Fruit fly (Drosophila melanogaster) whole organism, embryonic: ENCODE data around the gene Syx13.
A peak's percentile ranks its signal among the peaks of the same experiment; 100 is the strongest.

ENCODE experiments used
- Atf3 ChIP-seq: fragments of 200-800 bp; sonication (Bioruptor generic); optimal IDR thresholded peaks from 3 replicates; lab custom pipeline; 2016; ENCODE audit warnings: missing biosample characterization, missing genetic modification characterization
- BEAF-32 ChIP-seq: fragments of 200-800 bp; sonication (Bioruptor generic); optimal IDR thresholded peaks from 3 replicates; lab custom pipeline; 2017; ENCODE audit warnings: missing biosample characterization, missing genetic modification characterization, mild to moderate bottlenecking, moderate library complexity, missing genetic modification reagents
- Bteb2 ChIP-seq: fragments of 200-800 bp; sonication (Bioruptor generic); optimal IDR thresholded peaks from 2 replicates; lab custom pipeline; 2016; ENCODE audit warnings: missing biosample characterization, missing genetic modification characterization
- CG10147 ChIP-seq: fragments of 200-800 bp; sonication (Bioruptor generic); optimal IDR thresholded peaks from 2 replicates; lab custom pipeline; 2019; ENCODE audit warnings: missing biosample characterization, mild to moderate bottlenecking, missing genetic modification characterization, moderate library complexity
- CG10274 ChIP-seq: fragments of 200-800 bp; sonication (Bioruptor generic); optimal IDR thresholded peaks from 3 replicates; lab custom pipeline; 2017; ENCODE audit warnings: missing biosample characterization, mild to moderate bottlenecking, missing genetic modification characterization
- CG12155 ChIP-seq: fragments of 200-800 bp; sonication (Bioruptor generic); optimal IDR thresholded peaks from 3 replicates; lab custom pipeline; 2016; ENCODE audit warnings: missing biosample characterization, missing genetic modification characterization
- CG12659 ChIP-seq: fragments of 200-800 bp; sonication (Bioruptor generic); optimal IDR thresholded peaks from 3 replicates; lab custom pipeline; 2017; ENCODE audit warnings: mild to moderate bottlenecking, missing biosample characterization, missing genetic modification reagents, missing genetic modification characterization
- CG13624 ChIP-seq: fragments of 200-800 bp; sonication (Bioruptor generic); optimal IDR thresholded peaks from 2 replicates; lab custom pipeline; 2016; ENCODE audit warnings: missing biosample characterization, missing genetic modification characterization
- CG14050 ChIP-seq: fragments of 200-800 bp; sonication (Bioruptor generic); IDR thresholded peaks from 3 replicates; pipeline ENCODE4 v1.3.6; 2022; ENCODE audit warnings: missing biosample characterization, missing genetic modification characterization
- CG1603 ChIP-seq: fragments of 200-800 bp; sonication (Bioruptor generic); optimal IDR thresholded peaks from 2 replicates; lab custom pipeline; 2019; ENCODE audit warnings: missing biosample characterization, mild to moderate bottlenecking, missing genetic modification characterization, moderate library complexity
- CG16815 ChIP-seq: fragments of 200-800 bp; sonication (Bioruptor generic); optimal IDR thresholded peaks from 3 replicates; lab custom pipeline; 2017; ENCODE audit warnings: missing biosample characterization, mild to moderate bottlenecking, missing genetic modification characterization
- CG17359 ChIP-seq: fragments of 200-800 bp; sonication (Bioruptor generic); optimal IDR thresholded peaks from 3 replicates; lab custom pipeline; 2018; ENCODE audit warnings: missing biosample characterization, mild to moderate bottlenecking, missing genetic modification characterization, moderate library complexity
- CG31388 ChIP-seq: fragments of 200-800 bp; sonication (Bioruptor generic); optimal IDR thresholded peaks from 2 replicates; lab custom pipeline; 2016; ENCODE audit warnings: missing biosample characterization, missing genetic modification characterization
- CG4404 ChIP-seq: fragments of 200-800 bp; sonication (Bioruptor generic); IDR thresholded peaks from 2 replicates; pipeline ENCODE4 v1.3.6; 2022; ENCODE audit warnings: missing biosample characterization, missing genetic modification characterization
- CG5953 ChIP-seq: fragments of 200-800 bp; sonication (Bioruptor generic); IDR thresholded peaks from 2 replicates; pipeline ENCODE4 v1.3.6; 2022; ENCODE audit warnings: missing biosample characterization, missing genetic modification characterization
- CG6854 ChIP-seq: fragments of 200-800 bp; sonication (Bioruptor generic); optimal IDR thresholded peaks from 3 replicates; lab custom pipeline; 2017; ENCODE audit warnings: missing biosample characterization, mild to moderate bottlenecking, missing genetic modification characterization
- Dll ChIP-seq: fragments of 200-800 bp; sonication (Bioruptor generic); IDR thresholded peaks from 4 replicates; pipeline ENCODE4 v1.3.6; 2022; ENCODE audit warnings: missing biosample characterization, missing genetic modification characterization; ENCODE audit not compliant: partially characterized antibody
- Fer2 ChIP-seq: fragments of 200-800 bp; sonication (Bioruptor generic); optimal IDR thresholded peaks from 2 replicates; lab custom pipeline; 2018; ENCODE audit warnings: missing biosample characterization, mild to moderate bottlenecking, missing genetic modification characterization, moderate library complexity
- HLH3B ChIP-seq: fragments of 200-800 bp; sonication (Bioruptor generic); IDR thresholded peaks from 2 replicates; pipeline ENCODE4 v1.3.6; 2022; ENCODE audit warnings: missing biosample characterization, missing genetic modification characterization
- Myb ChIP-seq: fragments of 200-800 bp; sonication (Bioruptor generic); optimal IDR thresholded peaks from 2 replicates; lab custom pipeline; 2016; ENCODE audit warnings: missing biosample characterization, missing genetic modification characterization
- NFAT ChIP-seq: fragments of 200-800 bp; sonication (Bioruptor generic); IDR thresholded peaks from 2 replicates; pipeline ENCODE4 v1.3.6; 2022; ENCODE audit warnings: missing biosample characterization, missing genetic modification characterization
- Opbp ChIP-seq: fragments of 200-800 bp; sonication (Bioruptor generic); IDR thresholded peaks from 3 replicates; pipeline ENCODE4 v1.3.6; 2022; ENCODE audit warnings: missing biosample characterization, missing genetic modification characterization; ENCODE audit not compliant: partially characterized antibody
- Trl ChIP-seq, 3 experiments: fragments of >200 bp in 2 of 3; fragments of 200-800 bp in 1 of 3; sonication (Bioruptor generic) in 1 of 3; optimal IDR thresholded peaks; 2 replicates in 1 of 3; 3 replicates in 2 of 3; lab custom pipeline; 2016 to 2017; ENCODE audit warnings: missing biosample characterization in 1 of 3, missing genetic modification characterization in 1 of 3
- amos ChIP-seq: fragments of 200-800 bp; sonication (Bioruptor generic); IDR thresholded peaks from 2 replicates; pipeline ENCODE4 v1.3.6; 2022; ENCODE audit warnings: missing biosample characterization, missing genetic modification characterization; ENCODE audit not compliant: partially characterized antibody
- aop ChIP-seq: fragments of 200-800 bp; sonication (Bioruptor generic); IDR thresholded peaks from 2 replicates; pipeline ENCODE4 v1.3.6; 2022; ENCODE audit warnings: missing biosample characterization, missing genetic modification characterization
- az2 ChIP-seq: fragments of 200-800 bp; sonication (Bioruptor generic); optimal IDR thresholded peaks from 3 replicates; lab custom pipeline; 2016; ENCODE audit warnings: missing biosample characterization, missing genetic modification characterization
- cad ChIP-seq: fragments of >200 bp; optimal IDR thresholded peaks from 2 replicates; lab custom pipeline; 2017; ENCODE audit warnings: missing biosample characterization, missing genetic modification characterization
- chinmo ChIP-seq: fragments of 200-800 bp; sonication (Bioruptor generic); IDR thresholded peaks from 4 replicates; pipeline ENCODE4 v1.3.6; 2022; ENCODE audit warnings: missing biosample characterization, missing genetic modification characterization; ENCODE audit not compliant: partially characterized antibody
- dpn ChIP-seq, 2 experiments: fragments of 200-800 bp; sonication (Bioruptor generic); optimal IDR thresholded peaks; 3 replicates each; lab custom pipeline; 2016; ENCODE audit warnings: missing biosample characterization in 2 of 2, missing genetic modification characterization in 2 of 2
- ems ChIP-seq: fragments of 200-800 bp; sonication (Bioruptor generic); optimal IDR thresholded peaks from 3 replicates; lab custom pipeline; 2016; ENCODE audit warnings: missing biosample characterization, missing genetic modification characterization
- eve ChIP-seq, 2 experiments: fragments of >200 bp; optimal IDR thresholded peaks; 2 replicates each; lab custom pipeline; 2017; ENCODE audit warnings: missing biosample characterization in 2 of 2, missing genetic modification characterization in 2 of 2
- fu2 ChIP-seq: fragments of 200-800 bp; sonication (Bioruptor generic); optimal IDR thresholded peaks from 2 replicates; lab custom pipeline; 2016; ENCODE audit warnings: missing biosample characterization, missing genetic modification characterization
- gsb ChIP-seq: fragments of 200-800 bp; sonication (Bioruptor generic); IDR thresholded peaks from 2 replicates; pipeline ENCODE4 v1.3.6; 2022; ENCODE audit warnings: missing biosample characterization, missing genetic modification characterization
- ind ChIP-seq: fragments of 200-800 bp; sonication (Bioruptor generic); optimal IDR thresholded peaks from 3 replicates; lab custom pipeline; 2016; ENCODE audit warnings: missing biosample characterization, missing genetic modification characterization
- lab ChIP-seq: fragments of 200-800 bp; sonication (Bioruptor generic); optimal IDR thresholded peaks from 3 replicates; lab custom pipeline; 2017; ENCODE audit warnings: missing biosample characterization, missing genetic modification characterization, mild to moderate bottlenecking, moderate library complexity, missing genetic modification reagents
- mirr ChIP-seq: fragments of 200-800 bp; sonication (Bioruptor generic); optimal IDR thresholded peaks from 3 replicates; lab custom pipeline; 2018; ENCODE audit warnings: missing biosample characterization, mild to moderate bottlenecking, missing genetic modification characterization
- mld ChIP-seq: fragments of 200-800 bp; sonication (Bioruptor generic); IDR thresholded peaks from 3 replicates; pipeline ENCODE4 v1.3.6; 2022; ENCODE audit warnings: missing biosample characterization, missing genetic modification characterization; ENCODE audit not compliant: partially characterized antibody
- nerfin-2 ChIP-seq: fragments of 200-800 bp; sonication (Bioruptor generic); IDR thresholded peaks from 2 replicates; pipeline ENCODE4 v1.3.6; 2022; ENCODE audit warnings: missing biosample characterization, missing genetic modification characterization; ENCODE audit not compliant: partially characterized antibody
- oc ChIP-seq: fragments of 200-800 bp; sonication (Bioruptor generic); optimal IDR thresholded peaks from 2 replicates; lab custom pipeline; 2018; ENCODE audit warnings: missing biosample characterization, mild to moderate bottlenecking, missing genetic modification characterization, moderate library complexity
- pfk ChIP-seq: fragments of 200-800 bp; sonication (Bioruptor generic); optimal IDR thresholded peaks from 2 replicates; lab custom pipeline; 2018; ENCODE audit warnings: missing biosample characterization, mild to moderate bottlenecking, missing genetic modification characterization, moderate library complexity
- phol ChIP-seq: fragments of 200-800 bp; sonication (Bioruptor generic); optimal IDR thresholded peaks from 3 replicates; lab custom pipeline; 2018; ENCODE audit warnings: missing biosample characterization, mild to moderate bottlenecking, missing genetic modification characterization, moderate library complexity
- rib ChIP-seq: fragments of 200-800 bp; sonication (Bioruptor generic); IDR thresholded peaks from 2 replicates; pipeline ENCODE4 v1.3.6; 2022; ENCODE audit warnings: missing biosample characterization, missing genetic modification characterization
- sim ChIP-seq: fragments of 200-800 bp; sonication (Bioruptor generic); IDR thresholded peaks from 2 replicates; pipeline ENCODE4 v1.3.6; 2022; ENCODE audit warnings: missing biosample characterization, missing genetic modification characterization
- sr ChIP-seq: fragments of 200-800 bp; sonication (Bioruptor generic); IDR thresholded peaks from 3 replicates; pipeline ENCODE4 v1.3.6; 2022; ENCODE audit warnings: missing biosample characterization, missing genetic modification characterization
- stwl ChIP-seq: fragments of 200-800 bp; sonication (Bioruptor generic); optimal IDR thresholded peaks from 3 replicates; lab custom pipeline; 2018; ENCODE audit warnings: missing biosample characterization, mild to moderate bottlenecking, missing genetic modification characterization, moderate library complexity
- trh ChIP-seq: fragments of 200-800 bp; sonication (Bioruptor generic); optimal IDR thresholded peaks from 2 replicates; lab custom pipeline; 2016; ENCODE audit warnings: missing biosample characterization, missing genetic modification characterization
- usp ChIP-seq: fragments of >200 bp; optimal IDR thresholded peaks from 2 replicates; lab custom pipeline; 2017; ENCODE audit warnings: missing biosample characterization, missing genetic modification characterization
- vfl ChIP-seq: fragments of 200-800 bp; sonication (Bioruptor generic); optimal IDR thresholded peaks from 2 replicates; lab custom pipeline; 2016; ENCODE audit warnings: missing biosample characterization, missing genetic modification characterization
- z ChIP-seq: fragments of 200-800 bp; sonication (Bioruptor generic); IDR thresholded peaks from 3 replicates; pipeline ENCODE4 v1.3.6; 2022; ENCODE audit warnings: missing biosample characterization, missing genetic modification characterization

Gene Syx13

DNA sequence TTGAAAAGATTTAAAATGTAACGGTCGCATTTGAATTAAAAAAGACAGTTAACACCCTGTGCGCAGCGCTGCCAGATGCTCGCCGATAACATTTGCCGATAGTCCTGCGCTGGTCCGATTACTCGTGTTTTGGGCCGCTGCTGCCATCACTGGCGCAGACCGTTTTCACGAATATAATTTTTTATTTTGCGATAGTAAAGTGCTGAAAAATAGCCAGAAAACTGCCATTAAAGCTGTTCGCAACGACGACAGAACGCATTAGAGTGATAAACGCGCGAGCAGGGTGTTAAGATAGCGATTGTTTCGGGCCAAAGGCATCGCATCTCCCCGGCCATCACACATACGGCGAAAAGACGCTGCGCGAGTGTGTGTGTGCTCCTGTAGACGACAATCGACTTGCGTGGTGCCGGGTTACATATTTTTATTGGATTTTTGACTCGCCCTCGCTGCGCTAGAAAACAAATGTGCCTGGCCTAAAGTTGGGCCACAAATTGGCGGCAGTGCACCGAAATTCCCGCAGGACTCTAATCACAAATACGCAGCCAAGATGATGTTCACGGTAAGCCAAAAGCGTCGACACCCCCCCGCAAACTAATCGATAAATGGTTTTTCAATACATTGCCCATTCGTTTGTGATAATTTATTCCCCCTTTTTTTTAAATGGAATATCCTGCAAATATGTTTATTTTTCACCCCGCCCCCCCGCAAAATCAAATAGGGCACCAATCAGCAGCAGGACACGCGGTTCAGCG is 7.4 kb upstream of the Syx13 start, which contains the start of gene Srrm1 (continued):
- peak; percentile 69; the same call in 1 of the 4 replicates for TF ChIP-seq chinmo
- TF ChIP-seq CG1603: peak; percentile 69
- TF ChIP-seq gsb (GFP tag; lab: Robert Waterston, UW): no peak
- TF ChIP-seq Myb: peak; percentile 100
- TF ChIP-seq CG17359: no peak
- no peak for TF ChIP-seq CG10274 (GFP tag; lab: Kevin White, UChicago)
- TF ChIP-seq rib (GFP tag; lab: Robert Waterston, UW): no peak
- TF ChIP-seq CG4404 (GFP tag; lab: Robert Waterston, UW): no peak
- TF ChIP-seq mld: peak; percentile 86; the same call in 2 of the 3 replicates
- peak; percentile 75 for TF ChIP-seq CG13624 (GFP tag; lab: Kevin White, UChicago)
- peak; percentile 53 for TF ChIP-seq oc (tag; lab: Kevin White, UChicago)
- no peak for TF ChIP-seq sim (GFP tag; lab: Robert Waterston, UW)
- peak; percentile 20 for TF ChIP-seq Bteb2
- TF ChIP-seq az2: peak; percentile 16
- TF ChIP-seq HLH3B (GFP tag; lab: Robert Waterston, UW): no peak
- TF ChIP-seq phol (tag; lab: Kevin White, UChicago): peak; percentile 56
- peak; percentile 41; the same call in 1 of the 2 replicates for TF ChIP-seq NFAT (GFP tag; lab: Robert Waterston, UW)
- TF ChIP-seq usp (GFP tag; lab: Kevin White, UChicago): no peak
- no peak for TF ChIP-seq aop
- TF ChIP-seq CG14050 (GFP tag; lab: Robert Waterston, UW): no peak
- TF ChIP-seq CG12659 (GFP tag; lab: Kevin White, UChicago): peak; percentile 83
- no peak for TF ChIP-seq CG10147 (GFP tag; lab: Kevin White, UChicago)
- peak; percentile 90 for TF ChIP-seq Dll
- TF ChIP-seq CG6854 (GFP tag; lab: Kevin White, UChicago): no peak
- TF ChIP-seq nerfin-2: peak; percentile 79
- peak; percentile 97 for TF ChIP-seq BEAF-32 (GFP tag; lab: Kevin White, UChicago)
- peak; percentile 49 to 60 for TF ChIP-seq dpn (GFP tag; optimal IDR thresholded peaks at IDR 0.05; lab: Kevin White, UChicago)
- TF ChIP-seq Opbp (GFP tag; lab: Robert Waterston, UW): peak; percentile 93
- peak; percentile 35 for TF ChIP-seq lab
- peak; percentile 41 for TF ChIP-seq ind
- peak; percentile 58 for TF ChIP-seq stwl (tag; lab: Kevin White, UChicago)
- TF ChIP-seq pfk: peak; percentile 25
- 0 out of 2 replicates have a peak, but pooled peaks have one; percentile 37 for TF ChIP-seq CG5953 (GFP tag; lab: Robert Waterston, UW)
- peak; percentile 30 for TF ChIP-seq fu2 (GFP tag; lab: Kevin White, UChicago)
- TF ChIP-seq cad (GFP tag; lab: Kevin White, UChicago): peak; percentile 71
- peak; percentile 97 for TF ChIP-seq amos (GFP tag; lab: Robert Waterston, UW)
- TF ChIP-seq vfl: peak; percentile 63
- TF ChIP-seq z: no peak
- TF ChIP-seq Atf3: peak; percentile 30
- TF ChIP-seq CG12155 (GFP tag; lab: Kevin White, UChicago): peak; percentile 48
- no peak for TF ChIP-seq Trl (optimal IDR thresholded peaks at IDR 0.05; lab: Kevin White, UChicago)
- peak; percentile 52 for TF ChIP-seq Trl (GFP tag; optimal IDR thresholded peaks at IDR 0.05; lab: Kevin White, UChicago)
- no peak for TF ChIP-seq eve (GFP tag; optimal IDR thresholded peaks at IDR 0.05; lab: Kevin White, UChicago)
- TF ChIP-seq sr (GFP tag; lab: Robert Waterston, UW): no peak
- no peak for TF ChIP-seq CG16815 (GFP tag; lab: Kevin White, UChicago)
- TF ChIP-seq mirr (GFP tag; lab: Kevin White, UChicago): no peak
- TF ChIP-seq CG31388 (GFP tag; lab: Kevin White, UChicago): no peak
- no peak for TF ChIP-seq Fer2 (tag; lab: Kevin White, UChicago)
- peak; percentile 64 for TF ChIP-seq ems (GFP tag; lab: Kevin White, UChicago)
- TF ChIP-seq trh (GFP tag; lab: Kevin White, UChicago): no peak
